Worm (Caenorhabditis elegans) whole organism, L2 larva: Measurements from ENCODE around the gene Y73F4A.1.

Experiments
- C34F6.9 ChIP-seq: fragments of 150-350 bp; optimal IDR thresholded peaks from 2 replicates; lab custom pipeline; 2014; ENCODE audit warnings: missing biosample characterization, missing genetic modification characterization
- F13H6.1 ChIP-seq: sonication (generic microtip); optimal IDR thresholded peaks from 2 replicates; lab custom pipeline; 2016; ENCODE audit warnings: missing genetic modification characterization, missing compliant biosample characterization
- Y55F3AM.14 ChIP-seq: fragments of 200-800 bp; sonication (Bioruptor generic); optimal IDR thresholded peaks from 2 replicates; lab custom pipeline; 2018; ENCODE audit warnings: mild to moderate bottlenecking, missing genetic modification characterization, missing compliant biosample characterization
- ZK546.5 ChIP-seq: sonication (generic microtip); optimal IDR thresholded peaks from 2 replicates; lab custom pipeline; 2017; ENCODE audit warnings: missing biosample characterization, missing genetic modification characterization
- alr-1 ChIP-seq: fragments of 150-350 bp; optimal IDR thresholded peaks from 2 replicates; lab custom pipeline; 2014; ENCODE audit warnings: missing biosample characterization, missing genetic modification characterization
- aly-2 ChIP-seq: fragments of 150-350 bp; optimal IDR thresholded peaks from 2 replicates; lab custom pipeline; 2014; ENCODE audit warnings: missing biosample characterization, missing genetic modification characterization
- ama-1 ChIP-seq: fragments of 150-350 bp; optimal IDR thresholded peaks from 2 replicates; lab custom pipeline; 2018; ENCODE audit warnings: inconsistent platforms
- blmp-1 ChIP-seq: sonication (generic microtip); optimal IDR thresholded peaks from 2 replicates; lab custom pipeline; 2017; ENCODE audit warnings: missing genetic modification characterization, mild to moderate bottlenecking, missing compliant biosample characterization, antibody characterized with exemption, moderate library complexity; ENCODE audit not compliant: insufficient read depth
- ceh-16 ChIP-seq: fragments of 150-350 bp; optimal IDR thresholded peaks from 2 replicates; lab custom pipeline; 2014; ENCODE audit warnings: missing biosample characterization, missing genetic modification characterization
- crh-2 ChIP-seq: sonication (generic microtip); optimal IDR thresholded peaks from 2 replicates; lab custom pipeline; 2017; ENCODE audit warnings: missing biosample characterization, missing genetic modification characterization
- dmd-4 ChIP-seq: sonication (generic microtip); optimal IDR thresholded peaks from 2 replicates; lab custom pipeline; 2017; ENCODE audit warnings: missing biosample characterization, missing genetic modification characterization
- elt-1 ChIP-seq: fragments of 150-350 bp; optimal IDR thresholded peaks from 2 replicates; lab custom pipeline; 2014; ENCODE audit warnings: missing biosample characterization, missing genetic modification characterization
- elt-3 ChIP-seq: sonication (generic microtip); optimal IDR thresholded peaks from 2 replicates; lab custom pipeline; 2017; ENCODE audit warnings: missing biosample characterization, missing genetic modification characterization
- fos-1 ChIP-seq: fragments of 150-350 bp; optimal IDR thresholded peaks from 2 replicates; lab custom pipeline; 2014; ENCODE audit warnings: missing biosample characterization, missing genetic modification characterization
- lsy-2 ChIP-seq, 2 experiments: fragments of 150-350 bp in 1 of 2; sonication (generic microtip) in 1 of 2; optimal IDR thresholded peaks; 2 replicates each; lab custom pipeline; 2014 to 2017; ENCODE audit warnings: missing biosample characterization in 2 of 2, missing genetic modification characterization in 2 of 2
- mbf-1 ChIP-seq: sonication (generic microtip); optimal IDR thresholded peaks from 2 replicates; lab custom pipeline; 2017; ENCODE audit warnings: missing biosample characterization, missing genetic modification characterization
- mdl-1 ChIP-seq, 2 experiments: fragments of 150-350 bp in 1 of 2; sonication (generic microtip) in 1 of 2; optimal IDR thresholded peaks; 2 replicates each; lab custom pipeline; 2017; ENCODE audit warnings: missing biosample characterization in 2 of 2, missing genetic modification characterization in 2 of 2
- nhr-10 ChIP-seq: sonication (generic microtip); optimal IDR thresholded peaks from 2 replicates; lab custom pipeline; 2017; ENCODE audit warnings: missing biosample characterization, missing genetic modification characterization
- nhr-11 ChIP-seq: fragments of 150-350 bp; optimal IDR thresholded peaks from 2 replicates; lab custom pipeline; 2014; ENCODE audit warnings: missing biosample characterization, missing genetic modification characterization
- nhr-12 ChIP-seq: fragments of 150-350 bp; optimal IDR thresholded peaks from 2 replicates; lab custom pipeline; 2014; ENCODE audit warnings: missing biosample characterization, missing genetic modification characterization
- nhr-129 ChIP-seq: fragments of 150-350 bp; optimal IDR thresholded peaks from 2 replicates; lab custom pipeline; 2014; ENCODE audit warnings: missing biosample characterization, missing genetic modification characterization
- nhr-21 ChIP-seq: fragments of 150-350 bp; optimal IDR thresholded peaks from 2 replicates; lab custom pipeline; 2014; ENCODE audit warnings: missing biosample characterization, missing genetic modification characterization
- nhr-25 ChIP-seq: fragments of 150-350 bp; sonication (generic microtip); optimal IDR thresholded peaks from 3 replicates; lab custom pipeline; 2014; ENCODE audit warnings: missing biosample characterization, missing genetic modification characterization
- nhr-6 ChIP-seq: fragments of 150-350 bp; optimal IDR thresholded peaks from 2 replicates; lab custom pipeline; 2014; ENCODE audit warnings: missing biosample characterization, missing genetic modification characterization
- nhr-77 ChIP-seq: fragments of 150-350 bp; optimal IDR thresholded peaks from 2 replicates; lab custom pipeline; 2014; ENCODE audit warnings: missing biosample characterization, missing genetic modification characterization
- sem-4 ChIP-seq: fragments of 150-350 bp; optimal IDR thresholded peaks from 2 replicates; lab custom pipeline; 2014; ENCODE audit warnings: missing biosample characterization, missing genetic modification reagents, missing genetic modification characterization
- skn-1 ChIP-seq: sonication (generic microtip); optimal IDR thresholded peaks from 2 replicates; lab custom pipeline; 2017; ENCODE audit warnings: missing biosample characterization, missing genetic modification characterization
- sma-3 ChIP-seq: sonication (generic microtip); optimal IDR thresholded peaks from 2 replicates; lab custom pipeline; 2016; ENCODE audit warnings: missing genetic modification reagents, missing genetic modification characterization, missing compliant biosample characterization
- unc-55 ChIP-seq: fragments of 150-350 bp; sonication (generic microtip); optimal IDR thresholded peaks from 3 replicates; lab custom pipeline; 2014; ENCODE audit warnings: missing biosample characterization, missing genetic modification reagents, missing genetic modification characterization
- unc-62 ChIP-seq: fragments of 150-350 bp; optimal IDR thresholded peaks from 2 replicates; lab custom pipeline; 2014; ENCODE audit warnings: missing biosample characterization, missing genetic modification reagents, missing genetic modification characterization
- zag-1 ChIP-seq: fragments of 150-350 bp; optimal IDR thresholded peaks from 2 replicates; lab custom pipeline; 2014; ENCODE audit warnings: missing biosample characterization, missing genetic modification characterization
- ztf-1 ChIP-seq: fragments of 200-800 bp; sonication (Bioruptor generic); conservative IDR thresholded peaks from 2 replicates; pipeline ENCODE4 v1.3.6; 2022; ENCODE audit warnings: missing genetic modification characterization, missing compliant biosample characterization

The Y73F4A.1 gene

DNA sequence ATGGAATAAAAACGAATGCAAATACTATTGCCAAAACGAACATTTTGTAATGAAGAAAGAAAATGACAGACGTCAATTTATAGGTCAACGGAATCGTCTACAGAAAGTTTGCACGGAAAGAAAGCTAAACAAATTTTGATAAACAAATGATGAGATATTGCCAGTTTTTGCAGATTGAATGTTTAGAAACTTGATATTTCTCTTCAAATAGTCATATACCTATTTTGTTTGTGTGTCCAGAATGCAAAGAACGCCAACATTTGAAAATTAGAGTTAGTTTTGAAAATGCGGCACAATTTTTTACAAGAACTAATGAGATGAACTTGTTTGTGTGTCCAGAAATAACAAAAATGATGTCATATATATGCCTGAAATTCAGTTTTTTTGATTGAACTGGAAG lies at the start of gene Y73F4A.1:
TSS of gene Y73F4A.1 (minus strand) at position 101 of the 400 bp plus-strand sequence.
- TF ChIP-seq skn-1 (tag; lab: Kevin White, UChicago) (no peak), ZK546.5 (tag; lab: Kevin White, UChicago) (no peak)
- TF ChIP-seq, all 48 proteins: peak for 0

ce11 chrIV:9094356-9094755 lies 49.2 kb upstream of the Y73F4A.1 start, which contains the start of gene mrpl-42:
Gene mrpl-42 (minus strand): TSS chrIV:9094456.
- TF ChIP-seq nhr-10 (no peak), sem-4 (tag; lab: Kevin White, UChicago) (no peak), aly-2 (tag; lab: Kevin White, UChicago) (no peak), C34F6.9 (tag; lab: Kevin White, UChicago) (no peak)

DNA sequence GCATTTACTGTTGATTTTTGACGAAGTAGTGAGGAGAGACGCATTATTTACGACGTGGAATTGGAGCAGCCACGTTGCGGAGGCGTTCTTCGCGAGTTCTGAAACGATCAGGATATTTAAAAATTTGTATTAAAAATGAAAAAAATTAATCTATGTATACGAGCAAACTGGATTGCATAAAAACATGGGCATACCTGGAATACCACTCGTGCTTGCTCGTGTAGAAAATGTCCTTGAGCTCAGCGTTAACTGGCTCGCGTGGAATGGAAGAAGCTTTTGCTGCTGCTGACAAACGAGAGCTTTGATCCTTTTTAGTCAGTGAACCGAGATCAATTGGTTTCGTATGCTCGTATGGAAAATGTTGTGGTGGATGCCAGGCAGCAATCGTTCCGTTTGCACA lies 48.8 kb upstream of the Y73F4A.1 start, which contains the start of gene lpl-1:
TSS of gene lpl-1 (minus strand) at position 101 of the 400 bp plus-strand sequence.
- TF ChIP-seq unc-55 (GFP tag; lab: Kevin White, UChicago) (no peak), lsy-2 (tag; optimal IDR thresholded peaks at IDR 0.05; lab: Kevin White, UChicago) (no peak), nhr-10 (no peak), crh-2 (tag; lab: Kevin White, UChicago) (no peak), dmd-4 (tag; lab: Kevin White, UChicago) (no peak), nhr-77 (tag; lab: Kevin White, UChicago) (no peak), ama-1 (lab: Kevin White, UChicago) (no peak), elt-1 (tag; lab: Kevin White, UChicago) (no peak), nhr-11 (no peak), fos-1 (no peak), mdl-1 (tag; optimal IDR thresholded peaks at IDR 0.05; lab: Kevin White, UChicago) (no peak), alr-1 (tag; lab: Kevin White, UChicago) (no peak), zag-1 (tag; lab: Kevin White, UChicago) (no peak)

ce11 chrIV:9092011-9092410 lies 46.9 kb upstream of the Y73F4A.1 start:
- TF ChIP-seq blmp-1 (tag; lab: Kevin White, UChicago) (no peak), skn-1 (tag; lab: Kevin White, UChicago) (no peak), mbf-1 (tag; lab: Kevin White, UChicago) (no peak), F13H6.1 (tag; lab: Kevin White, UChicago) (peak; percentile 22), crh-2 (tag; lab: Kevin White, UChicago) (peak; percentile 24), zag-1 (tag; lab: Kevin White, UChicago) (peak; percentile 36), ztf-1 (GFP tag; lab: Robert Waterston, UW) (no peak), nhr-12 (tag; lab: Kevin White, UChicago) (no peak), nhr-10 (no peak), C34F6.9 (tag; lab: Kevin White, UChicago) (peak; percentile 42), nhr-6 (tag; lab: Kevin White, UChicago) (no peak), sem-4 (tag; lab: Kevin White, UChicago) (peak; percentile 55), alr-1 (tag; lab: Kevin White, UChicago) (no peak), Y55F3AM.14 (GFP tag; lab: Kevin White, UChicago) (no peak), lsy-2 (tag; optimal IDR thresholded peaks at IDR 0.05; lab: Kevin White, UChicago) (peak in 1 of 2 experiments; percentile 31)

DNA sequence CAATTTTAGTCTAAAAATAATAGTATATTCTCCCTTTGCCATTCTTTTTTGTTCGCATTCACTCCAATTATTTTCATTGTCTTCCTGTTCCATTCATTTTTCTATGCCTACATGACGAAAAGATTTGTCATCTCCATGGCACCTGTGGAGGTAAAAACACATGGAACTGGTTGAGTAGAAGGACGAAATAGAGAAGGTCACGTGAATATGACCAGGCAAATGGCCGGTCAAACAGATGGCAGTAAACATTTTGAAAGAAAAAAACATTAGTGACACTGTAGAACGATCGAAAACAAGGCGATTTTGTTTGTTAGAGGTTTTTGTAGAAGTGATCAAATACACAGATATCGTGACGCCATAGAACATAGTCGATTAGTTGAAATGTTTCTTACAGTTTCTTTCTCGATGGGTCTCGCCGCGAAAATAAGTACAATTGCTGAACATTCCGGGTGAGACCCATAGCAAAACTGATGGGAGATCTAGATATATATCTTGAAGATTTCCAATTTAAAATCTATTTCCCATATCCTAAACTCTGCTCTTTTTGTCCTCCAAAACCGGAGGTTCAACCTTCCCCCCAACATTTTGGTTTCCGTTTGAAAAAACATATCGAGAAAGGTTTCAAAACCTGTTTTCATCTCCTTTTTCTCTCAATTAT lies 45.5 kb upstream of the Y73F4A.1 start:
- TF ChIP-seq nhr-6 (tag; lab: Kevin White, UChicago) (peak; percentile 18), nhr-25 (tag; lab: Kevin White, UChicago) (peak; percentile 75), ceh-16 (tag; lab: Kevin White, UChicago) (peak; percentile 25), nhr-129 (peak; percentile 51), F13H6.1 (tag; lab: Kevin White, UChicago) (peak; percentile 26), sma-3 (peak; percentile 24), nhr-21 (tag; lab: Kevin White, UChicago) (no peak), nhr-12 (tag; lab: Kevin White, UChicago) (no peak)

DNA sequence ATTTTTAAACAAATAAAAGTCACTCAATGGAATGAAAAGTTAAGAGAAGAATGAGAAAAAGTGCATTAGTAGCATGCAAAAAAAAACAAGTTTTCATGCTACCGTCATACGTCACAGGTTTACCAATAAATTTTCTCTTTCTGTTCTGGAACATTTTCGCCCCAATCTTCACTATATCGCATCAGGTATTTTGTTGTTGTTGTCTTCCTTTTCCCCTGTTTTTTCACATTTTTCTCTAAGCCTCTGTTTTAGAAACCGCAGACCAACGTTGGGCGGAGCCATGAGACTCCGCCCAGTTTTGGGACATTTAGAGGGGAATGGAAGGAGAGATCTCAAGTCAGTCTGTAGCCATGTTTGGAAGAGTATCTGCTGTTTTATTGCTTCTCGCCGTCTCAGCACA lies 43.1 kb upstream of the Y73F4A.1 start, which contains the start of gene msa-1:
TSS of gene msa-1 (plus strand) at position 301 of the 400 bp plus-strand sequence.
- TF ChIP-seq unc-62 (no peak), zag-1 (tag; lab: Kevin White, UChicago) (no peak), nhr-25 (tag; lab: Kevin White, UChicago) (no peak), fos-1 (no peak), crh-2 (tag; lab: Kevin White, UChicago) (no peak), nhr-129 (peak; percentile 24), nhr-12 (tag; lab: Kevin White, UChicago) (no peak), ama-1 (lab: Kevin White, UChicago) (peak; percentile 88), nhr-11 (no peak), elt-3 (tag; lab: Kevin White, UChicago) (no peak)
